Worm (Caenorhabditis elegans) whole organism, L4 larva: ENCODE measurements around the gene F07G6.8.

ENCODE experiments used
- F10B5.3 ChIP-seq: sonication (generic microtip); optimal IDR thresholded peaks from 2 replicates; lab custom pipeline; 2016; ENCODE audit warnings: mild to moderate bottlenecking, missing genetic modification characterization, missing compliant biosample characterization
- Y105C5A.15 ChIP-seq: fragments of 200-800 bp; sonication (Bioruptor generic); IDR thresholded peaks from 2 replicates; pipeline ENCODE4 v1.3.6; 2022; ENCODE audit warnings: missing genetic modification characterization, missing compliant biosample characterization
- ama-1 ChIP-seq: fragments of 150-350 bp; optimal IDR thresholded peaks from 2 replicates; lab custom pipeline; 2014; ENCODE audit warnings: inconsistent platforms, mixed read lengths
- cey-2 ChIP-seq: sonication (generic microtip); optimal IDR thresholded peaks from 3 replicates; lab custom pipeline; 2017; ENCODE audit warnings: missing genetic modification characterization, mild to moderate bottlenecking, missing compliant biosample characterization, antibody characterized with exemption, borderline replicate concordance; ENCODE audit not compliant: insufficient read depth
- daf-12 ChIP-seq: fragments of 150-350 bp; optimal IDR thresholded peaks from 2 replicates; lab custom pipeline; 2014; ENCODE audit warnings: missing biosample characterization, missing genetic modification reagents, missing genetic modification characterization
- fkh-10 ChIP-seq: fragments of 150-350 bp; optimal IDR thresholded peaks from 2 replicates; lab custom pipeline; 2014; ENCODE audit warnings: missing biosample characterization, missing genetic modification reagents, missing genetic modification characterization
- mdt-29 ChIP-seq: fragments of 200-800 bp; sonication (Bioruptor generic); IDR thresholded peaks from 2 replicates; pipeline ENCODE4 v1.3.6; 2022; ENCODE audit warnings: missing genetic modification reagents, missing genetic modification characterization, missing compliant biosample characterization
- nhr-25 ChIP-seq: sonication (generic microtip); optimal IDR thresholded peaks from 2 replicates; lab custom pipeline; 2017; ENCODE audit warnings: missing genetic modification characterization, mild to moderate bottlenecking, missing compliant biosample characterization, antibody characterized with exemption, moderate library complexity, borderline replicate concordance; ENCODE audit not compliant: insufficient read depth
- tra-1 ChIP-seq: fragments of 200-800 bp; sonication (Bioruptor generic); IDR thresholded peaks from 2 replicates; pipeline ENCODE4 v1.3.6; 2022; ENCODE audit warnings: missing genetic modification reagents, missing genetic modification characterization, missing compliant biosample characterization
- unc-62 ChIP-seq, 3 experiments: fragments of 150-350 bp in 1 of 3; sonication (generic microtip); optimal IDR thresholded peaks in 2 of 3; peaks in 1 of 3; 1 replicate in 1 of 3; 2 replicates in 2 of 3; lab custom pipeline; 2014 to 2017; ENCODE audit warnings: missing biosample characterization in 3 of 3, missing genetic modification characterization in 3 of 3, missing genetic modification reagents in 3 of 3, missing genotype in 1 of 3
- zfp-2 ChIP-seq: sonication (generic microtip); optimal IDR thresholded peaks from 2 replicates; lab custom pipeline; 2016; ENCODE audit warnings: mild to moderate bottlenecking, missing genetic modification characterization, missing compliant biosample characterization
- zfp-3 ChIP-seq: fragments of 200-800 bp; sonication (Bioruptor generic); conservative IDR thresholded peaks from 2 replicates; pipeline ENCODE4 v1.3.6; 2022; ENCODE audit warnings: missing genetic modification reagents, missing genetic modification characterization, missing compliant biosample characterization

DNA sequence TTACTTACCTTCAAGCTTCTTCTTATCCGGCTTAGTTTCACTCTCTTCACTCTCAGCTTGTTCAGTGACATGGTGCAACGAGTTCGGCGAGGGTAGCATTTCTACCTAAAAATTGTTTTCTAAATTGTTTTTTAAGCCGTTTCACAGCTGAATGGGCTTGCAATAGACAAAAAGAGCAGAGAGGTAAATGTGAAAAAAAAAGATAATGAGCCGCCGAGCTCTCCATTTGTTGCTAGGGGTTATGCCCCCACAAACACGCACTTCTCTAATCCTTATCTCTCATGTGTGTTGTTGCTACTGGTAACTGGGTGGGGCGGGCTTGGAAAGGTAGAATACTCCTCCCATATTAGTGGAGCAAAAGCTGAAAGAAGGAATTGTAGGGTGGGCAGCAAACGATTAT, 16.4 kb downstream of the F07G6.8 start, which contains the start of gene C36C9.5:
- no peak for TF ChIP-seq Y105C5A.15 (GFP tag; lab: Robert Waterston, UW)
- TF ChIP-seq F10B5.3 (tag; lab: Kevin White, UChicago) = no peak
- no peak for TF ChIP-seq ama-1
- no peak for TF ChIP-seq fkh-10 (GFP tag; lab: Kevin White, UChicago)
- no peak for TF ChIP-seq tra-1
- TF ChIP-seq mdt-29 (GFP tag; lab: Robert Waterston, UW) = no peak
- TF ChIP-seq daf-12 (tag; lab: Kevin White, UChicago) = no peak
- no peak for TF ChIP-seq nhr-25 (tag; lab: Kevin White, UChicago)
- no peak for TF ChIP-seq zfp-3
- TF ChIP-seq unc-62 (GFP tag; optimal IDR thresholded peaks at IDR 0.05 in 1 of 2; lab: Kevin White, UChicago) = no peak
- no peak for TF ChIP-seq unc-62 (tag; optimal IDR thresholded peaks at IDR 0.05; lab: Kevin White, UChicago)
- no peak for TF ChIP-seq cey-2 (tag; lab: Kevin White, UChicago)
- TF ChIP-seq zfp-2 (tag; lab: Kevin White, UChicago) = no peak
